Worm (Caenorhabditis elegans) whole organism, midembryonic: ENCODE data around the gene Y41C4A.32.

Source experiments
- T22C8.4 ChIP-seq: fragments of 200-800 bp; sonication (Bioruptor generic); IDR thresholded peaks from 2 replicates; pipeline ENCODE4 v1.3.6; 2022; ENCODE audit warnings: missing genetic modification characterization, missing compliant biosample characterization
- cog-1 ChIP-seq: sonication (generic microtip); optimal IDR thresholded peaks from 2 replicates; lab custom pipeline; 2016; ENCODE audit warnings: missing genetic modification characterization, missing compliant biosample characterization
- flt-1 ChIP-seq: fragments of 200-800 bp; sonication (Bioruptor generic); IDR thresholded peaks from 2 replicates; pipeline ENCODE4 v1.3.6; 2022; ENCODE audit warnings: missing genetic modification characterization, missing compliant biosample characterization
- klf-2 ChIP-seq: fragments of 200-800 bp; sonication (Bioruptor generic); conservative IDR thresholded peaks from 2 replicates; pipeline ENCODE4 v1.3.6; 2022; ENCODE audit warnings: missing genetic modification reagents, missing genetic modification characterization, missing compliant biosample characterization
- med-1 ChIP-seq: sonication (generic microtip); optimal IDR thresholded peaks from 2 replicates; lab custom pipeline; 2017; ENCODE audit warnings: missing genetic modification characterization, mild to moderate bottlenecking, missing compliant biosample characterization, antibody characterized with exemption, missing genetic modification reagents; ENCODE audit not compliant: insufficient read depth
- ref-1 ChIP-seq: fragments of 200-800 bp; sonication (Bioruptor generic); conservative IDR thresholded peaks from 2 replicates; pipeline ENCODE4 v1.3.6; 2022; ENCODE audit warnings: missing genetic modification reagents, missing genetic modification characterization, missing compliant biosample characterization
- tab-1 ChIP-seq: fragments of 200-800 bp; sonication (Bioruptor generic); IDR thresholded peaks from 2 replicates; pipeline ENCODE4 v1.3.6; 2022; ENCODE audit warnings: missing genetic modification characterization, missing compliant biosample characterization
- ztf-23 ChIP-seq: fragments of 200-800 bp; sonication (Bioruptor generic); IDR thresholded peaks from 2 replicates; pipeline ENCODE4 v1.3.6; 2022; ENCODE audit warnings: missing genetic modification reagents, missing genetic modification characterization, missing compliant biosample characterization
- ztf-29 ChIP-seq: fragments of 200-800 bp; sonication (Bioruptor generic); IDR thresholded peaks from 2 replicates; pipeline ENCODE4 v1.3.6; 2022; ENCODE audit warnings: missing genetic modification reagents, missing genetic modification characterization, missing compliant biosample characterization

DNA sequence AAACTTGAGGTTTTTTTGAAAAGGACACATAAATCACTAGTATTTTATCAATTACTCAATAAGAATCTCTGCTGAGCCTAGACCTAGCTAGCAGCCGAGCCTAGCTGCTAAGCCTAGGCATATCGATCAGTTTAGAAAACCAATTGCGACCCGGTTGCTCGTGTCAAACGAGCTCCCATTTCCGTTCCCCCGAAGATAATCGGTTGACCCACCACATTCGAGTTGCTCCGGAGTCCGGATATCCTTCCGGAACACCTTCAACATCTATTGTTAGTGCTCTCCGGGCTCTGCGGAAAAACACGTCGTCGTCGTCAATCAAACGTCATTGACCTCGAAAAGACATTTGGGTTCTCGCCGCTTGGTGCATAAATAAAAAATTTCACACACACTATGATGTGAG, 37.7 kb upstream of the Y41C4A.32 start:
- TF ChIP-seq ref-1 (GFP tag; lab: Robert Waterston, UW) (no peak), klf-2 (GFP tag; lab: Robert Waterston, UW) (no peak), flt-1 (GFP tag; lab: Robert Waterston, UW) (no peak), ztf-29 (GFP tag; lab: Robert Waterston, UW) (no peak), tab-1 (no peak), med-1 (GFP tag; lab: Kevin White, UChicago) (no peak), cog-1 (tag; lab: Kevin White, UChicago) (no peak), ztf-23 (no peak), T22C8.4 (GFP tag; lab: Robert Waterston, UW) (no peak)
